Fruit fly (Drosophila melanogaster) whole organism, adult: ENCODE results near the gene mtTFB2.

Experiments used
- CG11617 ChIP-seq: fragments of 200-800 bp; sonication (Bioruptor generic); optimal IDR thresholded peaks from 2 replicates; lab custom pipeline; 2017; ENCODE audit warnings: mild to moderate bottlenecking, missing biosample characterization, missing genetic modification reagents, missing genetic modification characterization
- CG12768 ChIP-seq: fragments of 200-800 bp; sonication (Bioruptor generic); optimal IDR thresholded peaks from 2 replicates; lab custom pipeline; 2017; ENCODE audit warnings: missing biosample characterization, missing genetic modification characterization, mild to moderate bottlenecking, moderate library complexity, missing genetic modification reagents
- CG14711 ChIP-seq: fragments of 200-800 bp; sonication (Bioruptor generic); optimal IDR thresholded peaks from 2 replicates; lab custom pipeline; 2018; ENCODE audit warnings: missing biosample characterization, mild to moderate bottlenecking, missing genetic modification characterization, moderate library complexity
- CG1620 ChIP-seq: fragments of 200-800 bp; sonication (Bioruptor generic); optimal IDR thresholded peaks from 2 replicates; lab custom pipeline; 2016; ENCODE audit warnings: missing biosample characterization, missing genetic modification characterization
- CG33017 ChIP-seq: fragments of 200-800 bp; sonication (Bioruptor generic); optimal IDR thresholded peaks from 2 replicates; lab custom pipeline; 2018; ENCODE audit warnings: missing biosample characterization, mild to moderate bottlenecking, missing genetic modification characterization, moderate library complexity
- CG5204 ChIP-seq: fragments of 200-800 bp; sonication (Bioruptor generic); optimal IDR thresholded peaks from 2 replicates; lab custom pipeline; 2016; ENCODE audit warnings: missing biosample characterization, missing genetic modification characterization
- CG7045 ChIP-seq: fragments of 200-800 bp; sonication (Bioruptor generic); optimal IDR thresholded peaks from 2 replicates; lab custom pipeline; 2017; ENCODE audit warnings: missing biosample characterization, mild to moderate bottlenecking, missing genetic modification characterization
- CG7101 ChIP-seq: fragments of 200-800 bp; sonication (Bioruptor generic); optimal IDR thresholded peaks from 2 replicates; lab custom pipeline; 2018; ENCODE audit warnings: missing biosample characterization, mild to moderate bottlenecking, missing genetic modification characterization, moderate library complexity
- Clk ChIP-seq: fragments of 200-800 bp; sonication (Bioruptor generic); optimal IDR thresholded peaks from 2 replicates; lab custom pipeline; 2017; ENCODE audit warnings: missing biosample characterization, missing genetic modification characterization
- Crg-1 ChIP-seq: fragments of 200-800 bp; sonication (Bioruptor generic); optimal IDR thresholded peaks from 2 replicates; lab custom pipeline; 2016; ENCODE audit warnings: missing biosample characterization, missing genetic modification characterization
- Hr96 ChIP-seq: fragments of 200-800 bp; sonication (Bioruptor generic); optimal IDR thresholded peaks from 2 replicates; lab custom pipeline; 2016; ENCODE audit warnings: missing biosample characterization, missing genetic modification characterization
- Mnt ChIP-seq: fragments of 200-800 bp; sonication (Bioruptor generic); optimal IDR thresholded peaks from 2 replicates; lab custom pipeline; 2016; ENCODE audit warnings: missing biosample characterization, mild to moderate bottlenecking, missing genetic modification characterization
- bab1 ChIP-seq: fragments of 200-800 bp; sonication (Bioruptor generic); optimal IDR thresholded peaks from 3 replicates; lab custom pipeline; 2019; ENCODE audit warnings: missing biosample characterization, mild to moderate bottlenecking, missing genetic modification characterization, moderate library complexity
- cic ChIP-seq: fragments of 200-800 bp; sonication (Bioruptor generic); optimal IDR thresholded peaks from 2 replicates; lab custom pipeline; 2017; ENCODE audit warnings: missing biosample characterization, mild to moderate bottlenecking, missing genetic modification characterization, moderate library complexity
- cnc ChIP-seq, 2 experiments: fragments of >200 bp; optimal IDR thresholded peaks; 2 replicates each; lab custom pipeline; 2017
- kay ChIP-seq: fragments of 200-800 bp; sonication (Bioruptor generic); peaks from one replicate; lab custom pipeline; 2016; ENCODE audit warnings: missing biosample characterization, missing genetic modification characterization, borderline replicate concordance
- ovo ChIP-seq: fragments of 200-800 bp; sonication (Bioruptor generic); optimal IDR thresholded peaks from 2 replicates; lab custom pipeline; 2016; ENCODE audit warnings: missing biosample characterization, missing genetic modification characterization
- pad ChIP-seq: fragments of 200-800 bp; sonication (Bioruptor generic); optimal IDR thresholded peaks from 3 replicates; lab custom pipeline; 2017; ENCODE audit warnings: missing biosample characterization, missing genetic modification characterization, mild to moderate bottlenecking, moderate library complexity, missing genetic modification reagents
- tj ChIP-seq: fragments of 200-800 bp; sonication (Bioruptor generic); optimal IDR thresholded peaks from 3 replicates; lab custom pipeline; 2017; ENCODE audit warnings: missing biosample characterization, mild to moderate bottlenecking, missing genetic modification characterization, moderate library complexity
- toe ChIP-seq: fragments of 200-800 bp; sonication (Bioruptor generic); optimal IDR thresholded peaks from 2 replicates; lab custom pipeline; 2016; ENCODE audit warnings: missing biosample characterization, missing genetic modification characterization

Gene mtTFB2

dm6 chr3R:10080699-10081098 lies 35.3 kb downstream of the mtTFB2 start:
- peak; percentile 26 for TF ChIP-seq Crg-1 (GFP tag; lab: Kevin White, UChicago)
- peak; percentile 12 for TF ChIP-seq CG12768 (GFP tag; lab: Kevin White, UChicago)
- TF ChIP-seq pad: peak; percentile 83
- TF ChIP-seq tj: peak; percentile 68
- no peak for TF ChIP-seq CG14711
- TF ChIP-seq cic (GFP tag; lab: Kevin White, UChicago): peak; percentile 76

- peak; percentile 13 for TF ChIP-seq Mnt (GFP tag; lab: Kevin White, UChicago)
- peak; percentile 3 for TF ChIP-seq tj
- TF ChIP-seq cnc (optimal IDR thresholded peaks at IDR 0.05; lab: Kevin White, UChicago): no peak
- TF ChIP-seq CG1620: peak; percentile 15
- TF ChIP-seq CG5204 (GFP tag; lab: Kevin White, UChicago): peak; percentile 81
- no peak for TF ChIP-seq pad
- TF ChIP-seq Clk: peak; percentile 76
- TF ChIP-seq toe (GFP tag; lab: Kevin White, UChicago): peak; percentile 59
- peak; percentile 68 for TF ChIP-seq CG7101
- TF ChIP-seq ovo (GFP tag; lab: Kevin White, UChicago): peak; percentile 57
- TF ChIP-seq CG33017 (tag; lab: Kevin White, UChicago): peak; percentile 31
- TF ChIP-seq CG11617 (GFP tag; lab: Kevin White, UChicago): peak; percentile 47
- TF ChIP-seq Hr96 (GFP tag; lab: Kevin White, UChicago): peak; percentile 82
- peak; percentile 59 for TF ChIP-seq cic (GFP tag; lab: Kevin White, UChicago)
- no peak for TF ChIP-seq Crg-1 (GFP tag; lab: Kevin White, UChicago)
- no peak for TF ChIP-seq kay (GFP tag; lab: Kevin White, UChicago)
- TF ChIP-seq CG12768 (GFP tag; lab: Kevin White, UChicago): peak; percentile 68
- TF ChIP-seq CG14711: peak; percentile 53
- TF ChIP-seq bab1: no peak
- TF ChIP-seq CG7045 (GFP tag; lab: Kevin White, UChicago): peak; percentile 38
Observed at dm6 chr3R:10081469-10082111, 36.2 kb downstream of the mtTFB2 start.

DNA sequence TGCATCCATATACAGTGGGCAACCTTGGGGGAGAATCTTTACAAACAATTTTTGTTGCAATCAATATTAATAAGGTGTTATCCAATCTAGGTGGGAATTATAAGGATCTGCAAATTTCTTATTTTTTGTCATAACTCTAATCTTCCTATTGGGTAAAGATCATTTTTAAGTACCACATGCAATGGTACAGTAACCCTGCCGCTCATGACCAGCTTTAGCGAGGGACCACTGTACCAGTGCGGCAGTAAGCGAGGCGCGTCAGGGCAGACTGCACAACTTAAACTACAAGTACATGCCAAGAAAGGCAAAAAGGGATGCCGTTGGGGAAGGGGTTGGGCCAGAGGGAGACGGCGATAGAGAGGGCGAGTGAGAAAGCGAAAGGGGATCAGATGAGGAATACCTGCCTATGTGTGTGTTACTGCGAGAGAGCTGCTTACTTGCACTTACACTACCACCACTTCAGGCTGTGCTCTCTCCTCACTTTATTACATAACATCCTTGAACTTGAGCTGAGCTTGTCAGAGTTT lies 37.2 kb downstream of the mtTFB2 start:
- peak; percentile 89 for TF ChIP-seq pad
- TF ChIP-seq kay (GFP tag; lab: Kevin White, UChicago): no peak
- peak; percentile 90 for TF ChIP-seq CG1620
- TF ChIP-seq CG5204 (GFP tag; lab: Kevin White, UChicago): peak; percentile 98
- TF ChIP-seq ovo (GFP tag; lab: Kevin White, UChicago): peak; percentile 86
- TF ChIP-seq bab1: peak; percentile 76
- peak; percentile 99 for TF ChIP-seq CG12768 (GFP tag; lab: Kevin White, UChicago)
- TF ChIP-seq CG7045 (GFP tag; lab: Kevin White, UChicago): peak; percentile 98
- peak; percentile 97 for TF ChIP-seq CG7101
- peak; percentile 96 for TF ChIP-seq CG11617 (GFP tag; lab: Kevin White, UChicago)
- TF ChIP-seq Crg-1 (GFP tag; lab: Kevin White, UChicago): peak; percentile 95
- TF ChIP-seq Mnt (GFP tag; lab: Kevin White, UChicago): peak; percentile 85
- peak; percentile 98 for TF ChIP-seq Clk
- TF ChIP-seq tj: peak; percentile 75
- peak; percentile 91 for TF ChIP-seq CG14711
- peak; percentile 98 for TF ChIP-seq Hr96 (GFP tag; lab: Kevin White, UChicago)
- peak; percentile 84 for TF ChIP-seq cic (GFP tag; lab: Kevin White, UChicago)
- TF ChIP-seq CG33017 (tag; lab: Kevin White, UChicago): peak; percentile 98
- TF ChIP-seq cnc (optimal IDR thresholded peaks at IDR 0.05; lab: Kevin White, UChicago): peak in 1 of 2 experiments; percentile 9
- peak; percentile 99 for TF ChIP-seq toe (GFP tag; lab: Kevin White, UChicago)

DNA sequence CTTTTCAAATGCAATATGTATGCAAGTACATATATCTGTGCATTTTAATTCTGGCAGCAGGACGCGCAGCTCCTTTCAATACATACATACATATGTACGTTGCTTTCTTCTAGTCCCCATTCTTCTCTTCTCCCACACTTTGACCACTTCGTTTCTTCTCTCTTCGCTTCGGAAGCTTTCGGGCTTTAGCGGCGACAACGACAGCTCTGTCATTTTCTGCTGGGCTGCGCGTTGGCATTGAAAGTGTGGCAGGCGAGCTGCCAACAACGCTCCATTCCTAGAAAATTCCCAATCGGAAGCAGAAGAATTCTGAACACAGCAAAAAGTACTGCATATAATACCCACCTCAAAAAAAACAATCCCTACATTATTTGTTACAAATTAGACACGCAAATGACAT lies 37.7 kb downstream of the mtTFB2 start:
- TF ChIP-seq CG11617 (GFP tag; lab: Kevin White, UChicago) (no peak), CG12768 (GFP tag; lab: Kevin White, UChicago) (peak; percentile 14), CG7045 (GFP tag; lab: Kevin White, UChicago) (no peak), CG33017 (tag; lab: Kevin White, UChicago) (peak; percentile 69), ovo (GFP tag; lab: Kevin White, UChicago) (no peak), cnc (optimal IDR thresholded peaks at IDR 0.05; lab: Kevin White, UChicago) (no peak), toe (GFP tag; lab: Kevin White, UChicago) (no peak), tj (no peak), Hr96 (GFP tag; lab: Kevin White, UChicago) (peak; percentile 39), Mnt (GFP tag; lab: Kevin White, UChicago) (peak; percentile 64), CG14711 (peak; percentile 68), Crg-1 (GFP tag; lab: Kevin White, UChicago) (no peak), CG1620 (no peak), bab1 (no peak), Clk (no peak), CG5204 (GFP tag; lab: Kevin White, UChicago) (no peak), pad (no peak), CG7101 (peak; percentile 67), cic (GFP tag; lab: Kevin White, UChicago) (peak; percentile 39), kay (GFP tag; lab: Kevin White, UChicago) (no peak)

DNA sequence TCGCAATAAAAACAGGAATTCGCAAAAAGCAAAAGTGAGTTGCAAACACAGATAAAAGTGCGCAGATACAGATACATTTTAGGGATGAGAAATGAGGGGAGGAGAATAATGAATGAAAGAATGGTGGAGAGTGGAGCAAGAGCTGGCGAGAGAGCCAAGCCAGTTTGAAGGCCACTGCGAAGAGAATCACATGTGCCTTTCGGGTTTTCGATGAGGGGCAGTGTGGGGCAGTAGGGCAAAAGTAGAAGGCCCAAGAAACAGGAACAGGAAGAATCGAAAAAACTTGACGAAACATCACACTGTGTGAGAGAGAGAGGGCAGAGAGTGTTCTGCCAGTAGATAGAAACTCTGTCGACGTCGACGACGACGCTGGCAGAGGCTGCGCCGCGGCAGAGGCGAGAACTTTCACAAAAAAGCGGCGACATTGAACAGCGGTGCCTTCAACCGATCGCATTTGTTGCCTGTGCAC lies 38.8 kb downstream of the mtTFB2 start:
- peak; percentile 94 for TF ChIP-seq Mnt (GFP tag; lab: Kevin White, UChicago)
- no peak for TF ChIP-seq CG5204 (GFP tag; lab: Kevin White, UChicago)
- TF ChIP-seq pad: peak; percentile 71
- TF ChIP-seq bab1: no peak
- TF ChIP-seq kay (GFP tag; lab: Kevin White, UChicago): no peak
- peak; percentile 58 for TF ChIP-seq CG12768 (GFP tag; lab: Kevin White, UChicago)
- TF ChIP-seq cic (GFP tag; lab: Kevin White, UChicago): peak; percentile 80
- TF ChIP-seq tj: no peak
- no peak for TF ChIP-seq CG14711
- no peak for TF ChIP-seq CG1620
- TF ChIP-seq toe (GFP tag; lab: Kevin White, UChicago): no peak
- TF ChIP-seq Hr96 (GFP tag; lab: Kevin White, UChicago): no peak
- TF ChIP-seq CG7101: no peak
- no peak for TF ChIP-seq cnc (optimal IDR thresholded peaks at IDR 0.05; lab: Kevin White, UChicago)
